Worm (Caenorhabditis elegans) whole organism, L3 larva: ENCODE data around the gene exc-7.

Experiments
- R02D3.7 ChIP-seq: fragments of 150-350 bp; optimal IDR thresholded peaks from 2 replicates; lab custom pipeline; 2014; ENCODE audit warnings: missing biosample characterization, missing genetic modification characterization
- ama-1 ChIP-seq: fragments of 150-350 bp; optimal IDR thresholded peaks from 2 replicates; lab custom pipeline; 2018
- ceh-28 ChIP-seq: fragments of 150-350 bp; optimal IDR thresholded peaks from 2 replicates; lab custom pipeline; 2014; ENCODE audit warnings: missing biosample characterization, missing genetic modification reagents, missing genetic modification characterization
- ceh-82 ChIP-seq: fragments of 150-350 bp; optimal IDR thresholded peaks from 2 replicates; lab custom pipeline; 2014; ENCODE audit warnings: missing biosample characterization, missing genetic modification characterization
- ceh-9 ChIP-seq: sonication (generic microtip); optimal IDR thresholded peaks from 2 replicates; lab custom pipeline; 2018; ENCODE audit warnings: missing biosample characterization, missing genetic modification characterization
- daf-12 ChIP-seq: fragments of 150-350 bp; optimal IDR thresholded peaks from 2 replicates; lab custom pipeline; 2014; ENCODE audit warnings: missing biosample characterization, missing genetic modification reagents, missing genetic modification characterization
- elt-1 ChIP-seq: fragments of 150-350 bp; optimal IDR thresholded peaks from 2 replicates; lab custom pipeline; 2014; ENCODE audit warnings: missing biosample characterization, missing genetic modification characterization
- elt-2 ChIP-seq: sonication (generic microtip); optimal IDR thresholded peaks from 2 replicates; lab custom pipeline; 2016; ENCODE audit warnings: missing genetic modification reagents, mild to moderate bottlenecking, missing genetic modification characterization, missing compliant biosample characterization
- elt-3 ChIP-seq, 3 experiments: fragments of 150-350 bp in 1 of 3; sonication (generic microtip) in 2 of 3; optimal IDR thresholded peaks; 2 replicates in 2 of 3; 4 replicates in 1 of 3; lab custom pipeline; 2014 to 2017; ENCODE audit warnings: missing biosample characterization in 3 of 3, missing genetic modification characterization in 3 of 3
- fkh-10 ChIP-seq: sonication (generic microtip); optimal IDR thresholded peaks from 2 replicates; lab custom pipeline; 2017; ENCODE audit warnings: missing biosample characterization, missing genetic modification reagents, missing genetic modification characterization
- fkh-2 ChIP-seq: fragments of 150-350 bp; optimal IDR thresholded peaks from 2 replicates; lab custom pipeline; 2014; ENCODE audit warnings: missing biosample characterization, missing genetic modification reagents, missing genetic modification characterization
- fos-1 ChIP-seq: fragments of 150-350 bp; optimal IDR thresholded peaks from 2 replicates; lab custom pipeline; 2014; ENCODE audit warnings: missing biosample characterization, missing genetic modification characterization
- hmg-11 ChIP-seq: sonication (generic microtip); optimal IDR thresholded peaks from 2 replicates; lab custom pipeline; 2016; ENCODE audit warnings: missing genetic modification characterization, missing compliant biosample characterization
- jun-1 ChIP-seq: fragments of 150-350 bp; optimal IDR thresholded peaks from 2 replicates; lab custom pipeline; 2014; ENCODE audit warnings: missing biosample characterization, missing genetic modification reagents, missing genetic modification characterization
- lin-39 ChIP-seq: fragments of 150-350 bp; optimal IDR thresholded peaks from 2 replicates; lab custom pipeline; 2018; ENCODE audit warnings: missing biosample characterization, missing genetic modification reagents, missing genetic modification characterization
- lsy-12 ChIP-seq: sonication (generic microtip); optimal IDR thresholded peaks from 2 replicates; lab custom pipeline; 2016; ENCODE audit warnings: mild to moderate bottlenecking, missing genetic modification characterization, missing compliant biosample characterization
- mdl-1 ChIP-seq: fragments of 150-350 bp; optimal IDR thresholded peaks from 2 replicates; lab custom pipeline; 2014; ENCODE audit warnings: missing biosample characterization, missing genetic modification characterization
- nfya-1 ChIP-seq: sonication (generic microtip); optimal IDR thresholded peaks from 2 replicates; lab custom pipeline; 2017; ENCODE audit warnings: missing genetic modification characterization, mild to moderate bottlenecking, missing compliant biosample characterization, antibody characterized with exemption, moderate library complexity; ENCODE audit not compliant: insufficient read depth
- nhr-11 ChIP-seq: fragments of 150-350 bp; optimal IDR thresholded peaks from 2 replicates; lab custom pipeline; 2014; ENCODE audit warnings: missing biosample characterization, missing genetic modification characterization
- nhr-12 ChIP-seq: fragments of 150-350 bp; optimal IDR thresholded peaks from 2 replicates; lab custom pipeline; 2014; ENCODE audit warnings: missing biosample characterization, missing genetic modification characterization
- nhr-23 ChIP-seq: fragments of 150-350 bp; optimal IDR thresholded peaks from 2 replicates; lab custom pipeline; 2014; ENCODE audit warnings: missing biosample characterization, missing genetic modification reagents, missing genetic modification characterization
- nhr-25 ChIP-seq: sonication (generic microtip); optimal IDR thresholded peaks from 2 replicates; lab custom pipeline; 2017; ENCODE audit warnings: missing biosample characterization, missing genetic modification characterization
- nhr-43 ChIP-seq: sonication (generic microtip); optimal IDR thresholded peaks from 2 replicates; lab custom pipeline; 2016; ENCODE audit warnings: mild to moderate bottlenecking, missing genetic modification characterization, missing compliant biosample characterization; ENCODE audit not compliant: poor library complexity, severe bottlenecking
- nhr-67 ChIP-seq: fragments of 150-350 bp; optimal IDR thresholded peaks from 2 replicates; lab custom pipeline; 2014; ENCODE audit warnings: missing biosample characterization, missing genetic modification characterization
- nhr-76 ChIP-seq: fragments of 150-350 bp; sonication (generic microtip); optimal IDR thresholded peaks from 5 replicates; lab custom pipeline; 2014; ENCODE audit warnings: missing biosample characterization, missing genetic modification characterization
- nhr-77 ChIP-seq: fragments of 150-350 bp; optimal IDR thresholded peaks from 2 replicates; lab custom pipeline; 2014; ENCODE audit warnings: missing biosample characterization, missing genetic modification characterization
- pha-4 ChIP-seq: fragments of 150-350 bp; optimal IDR thresholded peaks from 2 replicates; lab custom pipeline; 2014; ENCODE audit warnings: missing biosample characterization, missing genetic modification reagents, missing genetic modification characterization
- pqm-1 ChIP-seq: fragments of 150-350 bp; optimal IDR thresholded peaks from 2 replicates; lab custom pipeline; 2017; ENCODE audit warnings: missing biosample characterization, missing genetic modification characterization, inconsistent platforms
- sea-2 ChIP-seq: fragments of 150-350 bp; sonication (generic microtip); optimal IDR thresholded peaks from 4 replicates; lab custom pipeline; 2014; ENCODE audit warnings: missing biosample characterization, missing genetic modification reagents, missing genetic modification characterization
- skn-1 ChIP-seq: fragments of 150-350 bp; optimal IDR thresholded peaks from 2 replicates; lab custom pipeline; 2014; ENCODE audit warnings: missing biosample characterization, missing genetic modification characterization
- snpc-4 ChIP-seq: fragments of 150-350 bp; optimal IDR thresholded peaks from 2 replicates; lab custom pipeline; 2014; ENCODE audit warnings: missing biosample characterization, missing genetic modification characterization

The exc-7 gene

ce11 chrII:9617039-9617901 lies 41.5 kb downstream of the exc-7 start, which contains the start of gene hal-3:
Gene hal-3 (minus strand): TSS chrII:9617125.
- TF ChIP-seq ama-1 (lab: Kevin White, UChicago) (peak; percentile 41), jun-1 (tag; lab: Kevin White, UChicago) (peak; percentile 35), fkh-10 (no peak), nfya-1 (peak; percentile 34), daf-12 (tag; lab: Kevin White, UChicago) (peak; percentile 14), ceh-28 (peak; percentile 74), ceh-9 (tag; lab: Kevin White, UChicago) (no peak)

DNA sequence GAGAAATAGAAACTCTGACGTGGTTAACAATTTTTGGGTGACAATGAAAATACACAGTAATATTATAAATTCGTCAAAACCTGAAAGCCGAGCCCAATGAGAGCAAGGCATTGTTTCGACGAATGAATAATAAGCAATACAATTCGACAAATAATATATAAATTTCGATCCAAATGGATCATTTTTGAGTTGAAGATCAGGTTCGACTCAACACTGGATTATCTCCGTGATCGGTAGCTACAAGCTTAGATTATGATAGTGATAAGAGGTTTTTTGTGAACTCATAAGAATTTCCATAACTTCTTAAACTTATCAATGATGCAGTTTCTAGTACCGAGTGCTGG lies 42.1 kb downstream of the exc-7 start:
- TF ChIP-seq R02D3.7 (tag; lab: Kevin White, UChicago) (peak; percentile 11), nhr-43 (tag; lab: Kevin White, UChicago) (peak; percentile 69), nhr-11 (no peak), elt-2 (tag; lab: Kevin White, UChicago) (peak; percentile 10)
- TF ChIP-seq, all 47 proteins: peak for 3

DNA sequence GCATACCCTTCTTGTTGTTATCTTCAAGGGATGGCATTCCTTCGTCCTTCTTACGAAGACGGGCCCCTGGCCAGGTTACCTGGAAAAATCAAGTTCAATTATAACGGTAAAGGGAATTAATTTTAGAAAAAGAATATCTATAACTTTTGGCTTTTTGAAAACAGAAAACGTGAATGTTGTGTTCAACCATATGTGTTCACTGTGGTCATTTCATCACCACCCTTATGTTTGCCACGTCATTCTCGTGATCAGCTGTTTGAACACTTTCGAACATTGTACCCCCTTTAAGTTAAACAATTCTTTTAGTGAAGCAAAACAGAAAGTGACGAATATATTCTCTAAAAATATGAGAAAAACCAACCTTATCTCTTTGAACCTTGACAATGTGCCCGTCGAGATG lies 43.0 kb downstream of the exc-7 start:
- TF ChIP-seq pha-4 (tag; lab: Kevin White, UChicago) (peak; percentile 52), sea-2 (no peak), nhr-67 (no peak), ama-1 (lab: Kevin White, UChicago) (peak; percentile 42), nhr-12 (tag; lab: Kevin White, UChicago) (no peak), nhr-76 (tag; lab: Kevin White, UChicago) (no peak), fos-1 (no peak), nhr-43 (tag; lab: Kevin White, UChicago) (peak; percentile 38)

DNA sequence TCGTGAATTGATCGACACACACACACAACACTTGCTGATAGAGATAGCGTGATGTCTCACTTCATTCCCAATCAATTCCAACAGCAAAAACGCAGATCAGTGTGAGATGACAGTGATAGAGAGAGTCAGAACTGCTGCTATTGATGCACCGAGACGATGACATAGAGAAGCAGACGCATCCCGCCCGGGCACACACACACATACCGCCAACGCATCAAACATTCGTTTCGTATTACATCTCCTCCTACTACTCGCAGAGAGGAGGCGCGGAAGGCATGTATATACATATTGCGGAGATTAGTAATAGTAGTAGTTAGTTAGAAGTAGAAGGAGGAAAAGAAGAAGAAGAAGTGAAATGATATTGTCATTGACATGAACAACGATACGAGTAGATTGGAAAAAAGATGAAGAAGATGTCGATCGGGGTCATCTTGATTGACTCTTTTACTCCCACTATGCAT lies 43.7 kb downstream of the exc-7 start:
- TF ChIP-seq nhr-25 (tag; lab: Kevin White, UChicago) (peak; percentile 76), lsy-12 (tag; lab: Kevin White, UChicago) (peak; percentile 4), nhr-23 (peak; percentile 70), ceh-28 (peak; percentile 74), lin-39 (peak; percentile 48), fkh-2 (tag; lab: Kevin White, UChicago) (no peak), ama-1 (lab: Kevin White, UChicago) (peak; percentile 92), elt-3 (tag; optimal IDR thresholded peaks at IDR 0.05; lab: Kevin White, UChicago) (peak in 2 of 3 experiments; percentile 34 to 92), pha-4 (tag; lab: Kevin White, UChicago) (peak; percentile 47), nfya-1 (peak; percentile 40), elt-2 (tag; lab: Kevin White, UChicago) (peak; percentile 75), pqm-1 (tag; lab: Kevin White, UChicago) (peak; percentile 44), sea-2 (no peak), snpc-4 (tag; lab: Kevin White, UChicago) (no peak), mdl-1 (tag; lab: Kevin White, UChicago) (peak; percentile 18), ceh-82 (tag; lab: Kevin White, UChicago) (peak; percentile 40), hmg-11 (tag; lab: Kevin White, UChicago) (no peak), nhr-77 (tag; lab: Kevin White, UChicago) (peak; percentile 20), elt-1 (tag; lab: Kevin White, UChicago) (peak; percentile 89), R02D3.7 (tag; lab: Kevin White, UChicago) (peak; percentile 9), skn-1 (no peak), jun-1 (tag; lab: Kevin White, UChicago) (peak; percentile 57)

DNA sequence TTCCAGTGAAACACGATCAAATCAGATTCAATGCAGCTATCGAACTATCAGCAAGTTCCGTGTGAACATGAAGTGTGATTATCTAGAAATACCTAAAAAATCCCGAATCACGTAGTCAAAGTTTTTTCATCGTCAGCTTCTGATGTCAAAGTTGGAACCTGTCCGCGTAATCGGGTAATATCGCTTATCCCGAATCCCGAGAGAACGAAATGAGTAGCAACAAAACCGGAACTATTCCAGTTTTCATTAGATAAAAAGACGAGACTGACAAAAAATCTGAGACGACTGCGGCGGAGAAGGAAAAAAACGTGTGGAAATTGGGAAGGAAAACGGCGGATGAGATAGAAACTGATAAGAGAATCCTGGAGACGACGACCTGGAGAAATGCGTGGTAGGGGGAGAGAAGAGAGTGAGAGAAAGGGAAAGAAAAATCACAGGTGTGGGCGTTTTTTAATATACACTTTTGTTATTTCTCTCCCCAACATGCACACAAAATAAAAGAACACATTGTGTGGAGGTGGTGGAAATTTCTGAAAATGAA lies 44.3 kb downstream of the exc-7 start:
- TF ChIP-seq ama-1 (lab: Kevin White, UChicago) = peak; percentile 81
- TF ChIP-seq elt-3 (tag; optimal IDR thresholded peaks at IDR 0.05; lab: Kevin White, UChicago) = peak in 1 of 3 experiments; percentile 43
- TF ChIP-seq nfya-1 = peak; percentile 43
- peak; percentile 68 for TF ChIP-seq elt-2 (tag; lab: Kevin White, UChicago)
- peak; percentile 10 for TF ChIP-seq nhr-23
- no peak for TF ChIP-seq fos-1
